Fruit fly (Drosophila melanogaster) whole organism, prepupa: ENCODE measurements around the gene CG7920.

Experiments
- Blimp-1 ChIP-seq: fragments of 200-800 bp; sonication (Bioruptor generic); optimal IDR thresholded peaks from 3 replicates; lab custom pipeline; 2017; ENCODE audit warnings: missing biosample characterization, missing genetic modification characterization, mild to moderate bottlenecking, moderate library complexity, missing genetic modification reagents
- CG10669 ChIP-seq: fragments of 200-800 bp; sonication (Bioruptor generic); optimal IDR thresholded peaks from 3 replicates; lab custom pipeline; 2018; ENCODE audit warnings: missing biosample characterization, mild to moderate bottlenecking, missing genetic modification characterization, moderate library complexity
- CG11294 ChIP-seq: fragments of 200-800 bp; sonication (Bioruptor generic); IDR thresholded peaks from 2 replicates; pipeline ENCODE4 v1.3.6; 2022; ENCODE audit warnings: missing biosample characterization, missing genetic modification characterization
- CG15336 ChIP-seq: fragments of 200-800 bp; sonication (Bioruptor generic); IDR thresholded peaks from 2 replicates; pipeline ENCODE4 v1.3.6; 2022; ENCODE audit warnings: missing biosample characterization, missing genetic modification characterization
- CG3032 ChIP-seq: fragments of 200-800 bp; optimal IDR thresholded peaks from 2 replicates; lab custom pipeline; 2019; ENCODE audit warnings: missing biosample characterization, mild to moderate bottlenecking, missing genetic modification characterization, moderate library complexity
- CG32006 ChIP-seq: fragments of 200-800 bp; sonication (Bioruptor generic); optimal IDR thresholded peaks from 3 replicates; lab custom pipeline; 2017; ENCODE audit warnings: missing biosample characterization, mild to moderate bottlenecking, missing genetic modification characterization
- CG34406 ChIP-seq: fragments of 200-800 bp; sonication (Bioruptor generic); optimal IDR thresholded peaks from 3 replicates; lab custom pipeline; 2016; ENCODE audit warnings: missing biosample characterization, missing genetic modification characterization
- CG4318 ChIP-seq: fragments of 200-800 bp; sonication (Bioruptor generic); optimal IDR thresholded peaks from 3 replicates; lab custom pipeline; 2017; ENCODE audit warnings: missing biosample characterization, mild to moderate bottlenecking, missing genetic modification characterization
- CG6163 ChIP-seq: fragments of 200-800 bp; sonication (Bioruptor generic); IDR thresholded peaks from 3 replicates; pipeline ENCODE4 v1.3.6; 2022; ENCODE audit warnings: missing biosample characterization, missing genetic modification characterization
- CG6808 ChIP-seq: fragments of 200-800 bp; sonication (Bioruptor generic); optimal IDR thresholded peaks from 3 replicates; lab custom pipeline; 2017; ENCODE audit warnings: missing biosample characterization, missing genetic modification characterization, mild to moderate bottlenecking, moderate library complexity, missing genetic modification reagents
- CG7368 ChIP-seq: fragments of 200-800 bp; sonication (Bioruptor generic); optimal IDR thresholded peaks from 3 replicates; lab custom pipeline; 2016; ENCODE audit warnings: missing biosample characterization, missing genetic modification characterization
- CG8319 ChIP-seq: fragments of 200-800 bp; sonication (Bioruptor generic); optimal IDR thresholded peaks from 3 replicates; lab custom pipeline; 2016; ENCODE audit warnings: missing biosample characterization, missing genetic modification characterization
- CG9139 ChIP-seq: fragments of 200-800 bp; sonication (Bioruptor generic); optimal IDR thresholded peaks from 3 replicates; lab custom pipeline; 2017; ENCODE audit warnings: missing biosample characterization, mild to moderate bottlenecking, missing genetic modification characterization
- Eip78C ChIP-seq: fragments of 200-800 bp; sonication (Bioruptor generic); peaks from one replicate; lab custom pipeline; 2016; ENCODE audit warnings: missing biosample characterization, missing genetic modification characterization
- Eip93F ChIP-seq: fragments of 200-800 bp; sonication (Bioruptor generic); optimal IDR thresholded peaks from 2 replicates; lab custom pipeline; 2016; ENCODE audit warnings: missing biosample characterization, mild to moderate bottlenecking, missing genetic modification characterization
- Gug ChIP-seq: fragments of 200-800 bp; sonication (Bioruptor generic); IDR thresholded peaks from 2 replicates; pipeline ENCODE4 v1.3.6; 2022; ENCODE audit warnings: missing biosample characterization, missing genetic modification characterization
- OdsH ChIP-seq: fragments of 200-800 bp; sonication (Bioruptor generic); optimal IDR thresholded peaks from 3 replicates; lab custom pipeline; 2016; ENCODE audit warnings: missing biosample characterization, missing genetic modification characterization
- Smox ChIP-seq: fragments of 200-800 bp; sonication (Bioruptor generic); optimal IDR thresholded peaks from 3 replicates; lab custom pipeline; 2016; ENCODE audit warnings: missing biosample characterization, missing genetic modification characterization
- achi ChIP-seq: fragments of 200-800 bp; sonication (Bioruptor generic); optimal IDR thresholded peaks from 3 replicates; lab custom pipeline; 2016; ENCODE audit warnings: missing biosample characterization, missing genetic modification characterization
- acj6 ChIP-seq: fragments of 200-800 bp; sonication (Bioruptor generic); optimal IDR thresholded peaks from 3 replicates; lab custom pipeline; 2016; ENCODE audit warnings: missing biosample characterization, missing genetic modification characterization
- dac ChIP-seq: fragments of 200-800 bp; sonication (Bioruptor generic); optimal IDR thresholded peaks from 2 replicates; lab custom pipeline; 2017; ENCODE audit warnings: missing biosample characterization, mild to moderate bottlenecking, missing genetic modification characterization
- esn ChIP-seq: fragments of 200-800 bp; sonication (Bioruptor generic); optimal IDR thresholded peaks from 2 replicates; lab custom pipeline; 2016; ENCODE audit warnings: missing biosample characterization, mild to moderate bottlenecking, missing genetic modification characterization, moderate library complexity
- fd59A ChIP-seq: fragments of 200-800 bp; sonication (Bioruptor generic); optimal IDR thresholded peaks from 2 replicates; lab custom pipeline; 2017; ENCODE audit warnings: missing biosample characterization, mild to moderate bottlenecking, missing genetic modification characterization, missing genetic modification reagents
- fkh ChIP-seq: fragments of 200-800 bp; sonication (Bioruptor generic); optimal IDR thresholded peaks from 3 replicates; lab custom pipeline; 2017; ENCODE audit warnings: missing biosample characterization, mild to moderate bottlenecking, missing genetic modification characterization, moderate library complexity
- lz ChIP-seq: fragments of 200-800 bp; sonication (Bioruptor generic); optimal IDR thresholded peaks from 3 replicates; lab custom pipeline; 2016; ENCODE audit warnings: missing biosample characterization, missing genetic modification characterization
- net ChIP-seq: fragments of 200-800 bp; sonication (Bioruptor generic); optimal IDR thresholded peaks from 3 replicates; lab custom pipeline; 2016; ENCODE audit warnings: missing biosample characterization, missing genetic modification characterization
- salr ChIP-seq, 2 experiments: fragments of 200-800 bp; sonication (Bioruptor generic); optimal IDR thresholded peaks; 3 replicates each; lab custom pipeline; 2016 to 2018; ENCODE audit warnings: missing biosample characterization in 2 of 2, missing genetic modification characterization in 2 of 2, mild to moderate bottlenecking in 1 of 2
- ss ChIP-seq, 2 experiments: fragments of 200-800 bp; sonication (Bioruptor generic); optimal IDR thresholded peaks; 2 replicates in 1 of 2; 3 replicates in 1 of 2; lab custom pipeline; 2017 to 2018; ENCODE audit warnings: mild to moderate bottlenecking in 2 of 2, missing biosample characterization in 2 of 2, missing genetic modification characterization in 2 of 2, moderate library complexity in 1 of 2

CG7920 gene

DNA sequence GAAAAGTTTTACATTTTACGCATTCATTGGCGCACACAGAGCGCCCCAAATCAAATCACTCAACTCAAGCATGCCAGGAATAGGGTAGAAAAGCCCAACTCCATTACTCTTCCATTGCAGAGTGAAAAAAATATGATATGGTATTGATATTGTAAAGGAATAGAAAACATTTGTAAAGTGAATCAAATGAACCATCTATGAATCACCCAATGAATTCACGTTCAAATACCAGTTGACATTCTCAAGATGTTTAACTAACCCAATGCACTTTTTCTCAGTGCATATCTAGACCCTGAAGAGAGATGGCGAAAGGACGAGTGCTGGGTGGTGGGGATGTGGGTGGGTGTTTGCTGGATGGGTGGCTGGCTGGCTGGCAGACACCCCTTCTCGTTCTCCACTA, 36.5 kb downstream of the CG7920 start (continued):
- TF ChIP-seq lz (GFP tag; lab: Kevin White, UChicago) (no peak), CG3032 (no peak), CG9139 (GFP tag; lab: Kevin White, UChicago) (no peak), fkh (GFP tag; lab: Kevin White, UChicago) (no peak), CG34406 (peak; percentile 0), Eip93F (GFP tag; lab: Kevin White, UChicago) (no peak), ss (GFP tag; optimal IDR thresholded peaks at IDR 0.05; lab: Kevin White, UChicago) (no peak), CG6808 (GFP tag; lab: Kevin White, UChicago) (no peak), CG10669 (peak; percentile 27), net (no peak), Gug (GFP tag; lab: Robert Waterston, UW) (no peak)

DNA sequence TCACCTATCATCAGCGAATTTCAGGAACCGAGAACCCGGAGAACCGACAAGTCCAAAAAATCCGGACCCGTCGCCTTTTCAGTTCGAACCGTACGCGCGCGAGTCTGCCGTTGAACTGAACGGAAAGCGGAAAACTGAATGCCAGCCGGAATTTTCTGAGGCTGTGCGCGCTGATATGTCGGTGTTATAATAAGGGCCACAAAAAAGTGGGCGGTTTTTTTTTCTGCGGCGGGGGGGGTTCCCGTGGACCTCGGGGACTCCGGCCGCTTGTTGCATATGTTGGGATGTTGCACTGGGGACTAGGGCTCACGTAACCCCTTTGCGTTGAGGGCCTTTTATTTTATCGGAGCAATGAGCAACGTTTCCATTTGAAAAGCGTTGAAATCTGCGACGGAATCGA, 45.7 kb downstream of the CG7920 start, which contains the start of gene TkR99D:
Gene TkR99D, minus strand, starts transcription at position 101 of the 400 bp plus-strand sequence.
- TF ChIP-seq CG4318 (GFP tag; lab: Kevin White, UChicago) (no peak), salr (GFP tag; optimal IDR thresholded peaks at IDR 0.05; lab: Kevin White, UChicago) (no peak), Smox (GFP tag; lab: Kevin White, UChicago) (no peak), CG9139 (GFP tag; lab: Kevin White, UChicago) (no peak), CG11294 (GFP tag; lab: Robert Waterston, UW) (no peak), CG10669 (no peak), OdsH (no peak), fkh (GFP tag; lab: Kevin White, UChicago) (no peak), fd59A (GFP tag; lab: Kevin White, UChicago) (no peak), CG8319 (GFP tag; lab: Kevin White, UChicago) (no peak), CG6163 (GFP tag; lab: Robert Waterston, UW) (no peak), CG7368 (no peak), dac (GFP tag; lab: Kevin White, UChicago) (no peak), Eip78C (GFP tag; lab: Kevin White, UChicago) (no peak), acj6 (GFP tag; lab: Kevin White, UChicago) (no peak), CG32006 (GFP tag; lab: Kevin White, UChicago) (no peak), CG3032 (no peak), esn (GFP tag; lab: Kevin White, UChicago) (no peak), achi (GFP tag; lab: Kevin White, UChicago) (no peak), CG15336 (GFP tag; lab: Robert Waterston, UW) (no peak)

DNA sequence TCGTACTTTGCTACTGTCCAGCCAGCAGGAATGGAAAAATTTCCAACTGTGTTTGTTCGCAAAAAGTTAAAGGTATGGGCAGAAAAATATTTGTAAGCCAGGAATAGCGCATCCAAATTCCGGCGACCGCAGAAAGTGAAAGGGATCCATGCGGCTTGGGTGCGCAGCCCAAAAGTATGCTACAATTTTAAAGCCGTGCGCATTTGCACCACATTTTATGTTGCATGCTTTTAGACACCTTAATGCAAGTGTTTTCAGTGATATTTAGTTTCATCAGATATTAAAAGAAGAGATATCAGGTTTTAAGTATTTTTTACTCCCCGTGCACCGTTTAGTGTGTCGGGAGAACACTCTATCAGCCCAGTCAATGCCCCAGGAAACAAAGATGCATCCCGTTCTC, 52.0 kb downstream of the CG7920 start:
- TF ChIP-seq CG7368 (no peak), Blimp-1 (GFP tag; lab: Kevin White, UChicago) (peak; percentile 13), CG11294 (GFP tag; lab: Robert Waterston, UW) (no peak)
